Worm (Caenorhabditis elegans) whole organism, young adult: ENCODE data around the gene F44D12.6.

Experiments used
- attf-6 ChIP-seq: fragments of 200-800 bp; sonication (Bioruptor generic); IDR thresholded peaks from 2 replicates; pipeline ENCODE4 v1.3.6; 2022; ENCODE audit warnings: missing genetic modification reagents, missing genetic modification characterization, missing compliant biosample characterization
- dpl-1 ChIP-seq: fragments of 150-350 bp; optimal IDR thresholded peaks from 2 replicates; lab custom pipeline; 2014; ENCODE audit warnings: missing biosample characterization, missing genetic modification reagents, missing genetic modification characterization
- madf-8 ChIP-seq: fragments of 200-800 bp; sonication (Bioruptor generic); conservative IDR thresholded peaks from 2 replicates; pipeline ENCODE4 v1.3.6; 2022; ENCODE audit warnings: missing genetic modification reagents, missing genetic modification characterization, missing compliant biosample characterization
- mel-28 ChIP-seq: sonication (generic microtip); optimal IDR thresholded peaks from 2 replicates; lab custom pipeline; 2016; ENCODE audit warnings: borderline replicate concordance, mild to moderate bottlenecking, missing genetic modification characterization, missing compliant biosample characterization
- sptf-2 ChIP-seq: fragments of 200-800 bp; sonication (Bioruptor generic); optimal IDR thresholded peaks from 2 replicates; lab custom pipeline; 2018; ENCODE audit warnings: mild to moderate bottlenecking, missing genetic modification characterization, missing compliant biosample characterization

ce11 chrIV:10059175-10059574 lies 26.0 kb downstream of the F44D12.6 start:
- TF ChIP-seq sptf-2 (no peak), attf-6 (GFP tag; lab: Robert Waterston, UW) (no peak), madf-8 (no peak), dpl-1 (GFP tag; lab: Kevin White, UChicago) (no peak), mel-28 (tag; lab: Kevin White, UChicago) (no peak)
